Fruit fly (Drosophila melanogaster) whole organism, embryonic: Measurements from ENCODE around the gene Cka.
A peak's percentile ranks its signal among the peaks of the same experiment; 100 is the strongest.

ENCODE experiments used
- CG12659 ChIP-seq: fragments of 200-800 bp; sonication (Bioruptor generic); optimal IDR thresholded peaks from 3 replicates; lab custom pipeline; 2017; ENCODE audit warnings: mild to moderate bottlenecking, missing biosample characterization, missing genetic modification reagents, missing genetic modification characterization
- CG14050 ChIP-seq: fragments of 200-800 bp; sonication (Bioruptor generic); IDR thresholded peaks from 3 replicates; pipeline ENCODE4 v1.3.6; 2022; ENCODE audit warnings: missing biosample characterization, missing genetic modification characterization
- CG15514 ChIP-seq: fragments of 200-800 bp; sonication (Bioruptor generic); optimal IDR thresholded peaks from 3 replicates; lab custom pipeline; 2017; ENCODE audit warnings: missing biosample characterization, missing genetic modification characterization, mild to moderate bottlenecking, moderate library complexity, missing genetic modification reagents
- CG16863 ChIP-seq: fragments of 200-800 bp; sonication (Bioruptor generic); optimal IDR thresholded peaks from 3 replicates; lab custom pipeline; 2016; ENCODE audit warnings: missing biosample characterization, missing genetic modification characterization
- CG17186 ChIP-seq: fragments of 200-800 bp; sonication (Bioruptor generic); optimal IDR thresholded peaks from 3 replicates; lab custom pipeline; 2017; ENCODE audit warnings: missing biosample characterization, missing genetic modification reagents, missing genetic modification characterization
- CG17359 ChIP-seq: fragments of 200-800 bp; sonication (Bioruptor generic); optimal IDR thresholded peaks from 3 replicates; lab custom pipeline; 2018; ENCODE audit warnings: missing biosample characterization, mild to moderate bottlenecking, missing genetic modification characterization, moderate library complexity
- CG17568 ChIP-seq: fragments of 200-800 bp; sonication (Bioruptor generic); optimal IDR thresholded peaks from 2 replicates; lab custom pipeline; 2018; ENCODE audit warnings: missing biosample characterization, mild to moderate bottlenecking, missing genetic modification characterization, moderate library complexity
- CG18011 ChIP-seq: fragments of 200-800 bp; sonication (Bioruptor generic); optimal IDR thresholded peaks from 2 replicates; lab custom pipeline; 2017; ENCODE audit warnings: missing biosample characterization, missing genetic modification characterization, mild to moderate bottlenecking, moderate library complexity, missing genotype
- CG1832 ChIP-seq: fragments of 200-800 bp; sonication (Bioruptor generic); optimal IDR thresholded peaks from 2 replicates; lab custom pipeline; 2017; ENCODE audit warnings: missing biosample characterization, mild to moderate bottlenecking, missing genetic modification characterization, inconsistent platforms
- CG2199 ChIP-seq: fragments of 200-800 bp; sonication (Bioruptor generic); IDR thresholded peaks from 3 replicates; pipeline ENCODE4 v1.3.6; 2022; ENCODE audit warnings: missing biosample characterization, missing genetic modification characterization
- CG2712 ChIP-seq: fragments of 200-800 bp; optimal IDR thresholded peaks from 3 replicates; lab custom pipeline; 2019; ENCODE audit warnings: missing biosample characterization, mild to moderate bottlenecking, missing genetic modification characterization, moderate library complexity
- CG2889 ChIP-seq: fragments of 200-800 bp; sonication (Bioruptor generic); IDR thresholded peaks from 3 replicates; pipeline ENCODE4 v1.3.6; 2022; ENCODE audit warnings: missing biosample characterization, missing genetic modification characterization
- CG30020 ChIP-seq: fragments of 200-800 bp; optimal IDR thresholded peaks from 2 replicates; lab custom pipeline; 2019; ENCODE audit warnings: missing biosample characterization, mild to moderate bottlenecking, missing genetic modification characterization, moderate library complexity
- CG8388 ChIP-seq: fragments of 200-800 bp; sonication (Bioruptor generic); optimal IDR thresholded peaks from 2 replicates; lab custom pipeline; 2019; ENCODE audit warnings: missing biosample characterization, mild to moderate bottlenecking, missing genetic modification characterization, moderate library complexity
- CG8924 ChIP-seq: fragments of 200-800 bp; optimal IDR thresholded peaks from 3 replicates; lab custom pipeline; 2019; ENCODE audit warnings: missing biosample characterization, mild to moderate bottlenecking, missing genetic modification characterization, moderate library complexity
- CG9727 ChIP-seq: fragments of 200-800 bp; sonication (Bioruptor generic); optimal IDR thresholded peaks from 3 replicates; lab custom pipeline; 2017; ENCODE audit warnings: missing biosample characterization, mild to moderate bottlenecking, missing genetic modification characterization
- Dp ChIP-seq: fragments of 200-800 bp; sonication (Bioruptor generic); optimal IDR thresholded peaks from 2 replicates; lab custom pipeline; 2018; ENCODE audit warnings: missing biosample characterization, mild to moderate bottlenecking, missing genetic modification characterization, moderate library complexity
- GATAe ChIP-seq: fragments of 200-800 bp; sonication (Bioruptor generic); conservative IDR thresholded peaks from 2 replicates; pipeline ENCODE4 v1.3.6; 2022; ENCODE audit warnings: missing biosample characterization, missing genetic modification characterization
- H15 ChIP-seq: fragments of 200-800 bp; sonication (Bioruptor generic); IDR thresholded peaks from 3 replicates; pipeline ENCODE4 v1.3.6; 2022; ENCODE audit warnings: missing biosample characterization, missing genetic modification characterization
- H2.0 ChIP-seq: fragments of 200-800 bp; sonication (Bioruptor generic); IDR thresholded peaks from 2 replicates; pipeline ENCODE4 v1.3.6; 2022; ENCODE audit warnings: missing biosample characterization, missing genetic modification characterization
- Hmr ChIP-seq: fragments of 200-800 bp; sonication (Bioruptor generic); optimal IDR thresholded peaks from 3 replicates; lab custom pipeline; 2017; ENCODE audit warnings: mild to moderate bottlenecking, missing biosample characterization, missing genetic modification reagents, missing genetic modification characterization
- Lpt ChIP-seq: fragments of >200 bp; optimal IDR thresholded peaks from 2 replicates; lab custom pipeline; 2018; ENCODE audit warnings: missing biosample characterization, missing genetic modification characterization
- Med ChIP-seq: fragments of 200-800 bp; sonication (Bioruptor generic); peaks from one replicate; lab custom pipeline; 2016; ENCODE audit warnings: missing biosample characterization, missing genetic modification characterization, mild to moderate bottlenecking, inconsistent platforms, moderate library complexity
- Meics ChIP-seq: fragments of 200-800 bp; sonication (Bioruptor generic); optimal IDR thresholded peaks from 2 replicates; lab custom pipeline; 2017; ENCODE audit warnings: missing biosample characterization, mild to moderate bottlenecking, missing genetic modification characterization
- Nf-YA ChIP-seq: fragments of 200-800 bp; sonication (Bioruptor generic); IDR thresholded peaks from 2 replicates; pipeline ENCODE4 v1.3.6; 2022; ENCODE audit warnings: missing biosample characterization, missing genetic modification characterization
- Oli ChIP-seq: fragments of 200-800 bp; sonication (Bioruptor generic); optimal IDR thresholded peaks from 2 replicates; lab custom pipeline; 2018; ENCODE audit warnings: missing biosample characterization, mild to moderate bottlenecking, missing genetic modification characterization, moderate library complexity
- Poxn ChIP-seq: fragments of 200-800 bp; sonication (Bioruptor generic); IDR thresholded peaks from 2 replicates; pipeline ENCODE4 v1.3.6; 2022; ENCODE audit warnings: missing biosample characterization, missing genetic modification characterization
- Sox100B ChIP-seq: fragments of 200-800 bp; sonication (Bioruptor generic); optimal IDR thresholded peaks from 3 replicates; lab custom pipeline; 2018; ENCODE audit warnings: missing biosample characterization, mild to moderate bottlenecking, missing genetic modification characterization
- ara ChIP-seq: fragments of 200-800 bp; sonication (Bioruptor generic); IDR thresholded peaks from 2 replicates; pipeline ENCODE4 v1.3.6; 2022; ENCODE audit warnings: missing biosample characterization, missing genetic modification characterization
- ase ChIP-seq: fragments of 200-800 bp; sonication (Bioruptor generic); IDR thresholded peaks from 3 replicates; pipeline ENCODE4 v1.3.6; 2022; ENCODE audit warnings: missing biosample characterization, missing genetic modification characterization
- bigmax ChIP-seq: fragments of 200-800 bp; sonication (Bioruptor generic); optimal IDR thresholded peaks from 2 replicates; lab custom pipeline; 2018; ENCODE audit warnings: missing biosample characterization, mild to moderate bottlenecking, missing genetic modification characterization
- btn ChIP-seq: fragments of 200-800 bp; sonication (Bioruptor generic); optimal IDR thresholded peaks from 2 replicates; lab custom pipeline; 2016; ENCODE audit warnings: missing biosample characterization, missing genetic modification characterization
- cad ChIP-seq: fragments of >200 bp; optimal IDR thresholded peaks from 2 replicates; lab custom pipeline; 2017; ENCODE audit warnings: missing biosample characterization, missing genetic modification characterization
- disco-r ChIP-seq: fragments of 200-800 bp; sonication (Bioruptor generic); optimal IDR thresholded peaks from 2 replicates; lab custom pipeline; 2016; ENCODE audit warnings: missing biosample characterization, missing genetic modification characterization
- eve ChIP-seq, 2 experiments: fragments of >200 bp; optimal IDR thresholded peaks; 2 replicates each; lab custom pipeline; 2017; ENCODE audit warnings: missing biosample characterization in 2 of 2, missing genetic modification characterization in 2 of 2
- gfzf ChIP-seq: fragments of 200-800 bp; sonication (Bioruptor generic); optimal IDR thresholded peaks from 2 replicates; lab custom pipeline; 2016; ENCODE audit warnings: missing biosample characterization, mild to moderate bottlenecking, missing genetic modification characterization, moderate library complexity
- gsb ChIP-seq: fragments of 200-800 bp; sonication (Bioruptor generic); IDR thresholded peaks from 2 replicates; pipeline ENCODE4 v1.3.6; 2022; ENCODE audit warnings: missing biosample characterization, missing genetic modification characterization
- gsb-n ChIP-seq: fragments of 200-800 bp; sonication (Bioruptor generic); optimal IDR thresholded peaks from 3 replicates; lab custom pipeline; 2018; ENCODE audit warnings: missing biosample characterization, mild to moderate bottlenecking, missing genetic modification characterization
- lbe ChIP-seq: fragments of 200-800 bp; sonication (Bioruptor generic); optimal IDR thresholded peaks from 2 replicates; lab custom pipeline; 2016; ENCODE audit warnings: missing biosample characterization, mild to moderate bottlenecking, missing genetic modification characterization
- lola ChIP-seq, 3 experiments: fragments of >200 bp in 2 of 3; fragments of 200-800 bp in 1 of 3; sonication (Bioruptor generic) in 1 of 3; optimal IDR thresholded peaks; 2 replicates each; lab custom pipeline; 2017 to 2019; ENCODE audit warnings: missing biosample characterization in 3 of 3, missing genetic modification characterization in 3 of 3, mild to moderate bottlenecking in 1 of 3, moderate library complexity in 1 of 3
- luna ChIP-seq: fragments of 200-800 bp; sonication (Bioruptor generic); optimal IDR thresholded peaks from 2 replicates; lab custom pipeline; 2016; ENCODE audit warnings: missing biosample characterization, missing genetic modification characterization
- odd ChIP-seq: fragments of 200-800 bp; sonication (Bioruptor generic); optimal IDR thresholded peaks from 2 replicates; lab custom pipeline; 2017; ENCODE audit warnings: missing biosample characterization, mild to moderate bottlenecking, missing genetic modification characterization
- sim ChIP-seq: fragments of 200-800 bp; sonication (Bioruptor generic); IDR thresholded peaks from 2 replicates; pipeline ENCODE4 v1.3.6; 2022; ENCODE audit warnings: missing biosample characterization, missing genetic modification characterization
- sima ChIP-seq: fragments of 200-800 bp; sonication (Bioruptor generic); optimal IDR thresholded peaks from 2 replicates; lab custom pipeline; 2016; ENCODE audit warnings: missing biosample characterization, missing genetic modification characterization
- slp2 ChIP-seq: fragments of 200-800 bp; sonication (Bioruptor generic); optimal IDR thresholded peaks from 2 replicates; lab custom pipeline; 2016; ENCODE audit warnings: missing biosample characterization, missing genetic modification characterization
- tio ChIP-seq: fragments of 200-800 bp; sonication (Bioruptor generic); optimal IDR thresholded peaks from 2 replicates; lab custom pipeline; 2017; ENCODE audit warnings: missing biosample characterization, missing genetic modification characterization, inconsistent platforms
- tup ChIP-seq: fragments of 200-800 bp; sonication (Bioruptor generic); optimal IDR thresholded peaks from 2 replicates; lab custom pipeline; 2016; ENCODE audit warnings: missing biosample characterization, mild to moderate bottlenecking, missing genetic modification characterization, moderate library complexity
- twi ChIP-seq: fragments of 200-800 bp; optimal IDR thresholded peaks from 2 replicates; lab custom pipeline; 2019; ENCODE audit warnings: missing biosample characterization, mild to moderate bottlenecking, missing genetic modification characterization, moderate library complexity
- vfl ChIP-seq: fragments of 200-800 bp; sonication (Bioruptor generic); optimal IDR thresholded peaks from 2 replicates; lab custom pipeline; 2016; ENCODE audit warnings: missing biosample characterization, missing genetic modification characterization

Gene Cka

DNA sequence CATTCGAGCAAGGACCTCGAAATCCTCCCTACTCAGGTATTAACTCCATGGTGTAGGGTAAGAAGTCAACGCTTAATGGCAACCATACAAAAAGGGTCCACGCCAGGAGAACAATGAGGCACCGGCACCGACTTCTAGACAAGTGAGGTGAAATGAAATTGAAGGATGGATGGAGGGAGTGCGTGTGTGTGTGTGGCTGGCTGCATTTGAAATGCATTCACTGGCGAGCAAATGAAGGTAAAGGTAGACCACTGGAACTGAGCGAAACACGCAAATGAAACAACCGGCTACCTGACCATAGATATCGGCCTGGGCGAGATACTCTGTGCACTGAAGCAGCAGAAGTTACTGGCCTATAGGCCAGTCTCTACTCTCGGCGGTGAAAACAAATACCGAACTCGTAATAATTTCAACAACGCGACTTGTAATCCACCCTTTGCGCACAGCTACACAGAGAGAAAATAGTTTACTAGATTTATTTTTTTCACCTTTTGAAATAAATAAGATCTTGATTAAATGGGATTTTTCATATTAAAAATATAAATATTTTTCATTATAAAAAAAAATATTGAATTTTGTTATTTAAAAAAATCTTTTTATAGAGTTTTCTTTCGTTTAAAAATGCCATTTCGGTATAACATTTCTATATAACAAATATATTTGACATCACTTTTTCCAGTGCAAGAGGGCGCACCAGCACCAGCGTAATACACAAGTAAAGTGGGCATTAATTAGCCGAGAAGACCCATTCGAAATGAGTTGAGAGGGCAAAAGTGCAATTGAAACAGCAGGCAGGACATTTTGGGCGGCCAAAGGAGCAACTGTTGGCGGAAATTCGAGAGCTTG, 51.3 kb downstream of the Cka start:
- no peak for TF ChIP-seq gsb (GFP tag; lab: Robert Waterston, UW)
- TF ChIP-seq ase = 0 out of 3 replicates have a peak, but pooled peaks have one; percentile 21
- TF ChIP-seq CG17568 (GFP tag; lab: Kevin White, UChicago) = no peak
- peak; percentile 74 for TF ChIP-seq CG14050
- TF ChIP-seq CG2199 = peak; percentile 94
- no peak for TF ChIP-seq btn
- TF ChIP-seq CG8924 (tag; lab: Kevin White, UChicago) = peak; percentile 93
- TF ChIP-seq GATAe (GFP tag; lab: Robert Waterston, UW) = no peak
- peak; percentile 59 for TF ChIP-seq Nf-YA
- peak; percentile 64 for TF ChIP-seq CG17359 (tag; lab: Kevin White, UChicago)
- TF ChIP-seq ara (GFP tag; lab: Robert Waterston, UW) = peak; percentile 32; the same call in 1 of the 2 replicates
- peak; percentile 87 for TF ChIP-seq Oli (tag; lab: Kevin White, UChicago)
- TF ChIP-seq disco-r = no peak
- peak; percentile 27 for TF ChIP-seq tup
- TF ChIP-seq Med (GFP tag; lab: Kevin White, UChicago) = peak; percentile 71
- no peak for TF ChIP-seq eve (GFP tag; optimal IDR thresholded peaks at IDR 0.05; lab: Kevin White, UChicago)
- no peak for TF ChIP-seq lbe (GFP tag; lab: Kevin White, UChicago)
- TF ChIP-seq Lpt = no peak
- no peak for TF ChIP-seq CG15514 (GFP tag; lab: Kevin White, UChicago)
- peak; percentile 84 for TF ChIP-seq CG8388 (GFP tag; lab: Kevin White, UChicago)
- TF ChIP-seq Sox100B (GFP tag; lab: Kevin White, UChicago) = peak; percentile 88
- TF ChIP-seq CG30020 = peak; percentile 51
- peak; percentile 84 for TF ChIP-seq odd (GFP tag; lab: Kevin White, UChicago)
- no peak for TF ChIP-seq CG17186 (GFP tag; lab: Kevin White, UChicago)
- no peak for TF ChIP-seq Meics (GFP tag; lab: Kevin White, UChicago)
- no peak for TF ChIP-seq sima (GFP tag; lab: Kevin White, UChicago)
- TF ChIP-seq H2.0 (GFP tag; lab: Robert Waterston, UW) = peak; percentile 80
- TF ChIP-seq luna (GFP tag; lab: Kevin White, UChicago) = no peak
- TF ChIP-seq H15 = no peak
- TF ChIP-seq Dp (GFP tag; lab: Kevin White, UChicago) = no peak
- TF ChIP-seq bigmax (GFP tag; lab: Kevin White, UChicago) = no peak
- TF ChIP-seq CG12659 (GFP tag; lab: Kevin White, UChicago) = peak; percentile 90
- TF ChIP-seq twi (tag; lab: Kevin White, UChicago) = peak; percentile 73
- peak; percentile 92 for TF ChIP-seq CG2712 (tag; lab: Kevin White, UChicago)
- TF ChIP-seq CG1832 (GFP tag; lab: Kevin White, UChicago) = no peak
- 0 out of 3 replicates have a peak, but pooled peaks have one; percentile 44 for TF ChIP-seq CG2889 (GFP tag; lab: Robert Waterston, UW)
- peak; percentile 89 for TF ChIP-seq CG9727 (GFP tag; lab: Kevin White, UChicago)
- TF ChIP-seq CG18011 (GFP tag; lab: Kevin White, UChicago) = peak; percentile 39
- peak; percentile 22 for TF ChIP-seq slp2 (GFP tag; lab: Kevin White, UChicago)
- no peak for TF ChIP-seq gfzf (GFP tag; lab: Kevin White, UChicago)
- peak in 1 of 3 experiments; percentile 91 for TF ChIP-seq lola (GFP tag; optimal IDR thresholded peaks at IDR 0.05; lab: Kevin White, UChicago)
- TF ChIP-seq tio (GFP tag; lab: Kevin White, UChicago) = peak; percentile 88
- peak; percentile 88 for TF ChIP-seq Hmr (GFP tag; lab: Kevin White, UChicago)
- peak; percentile 43 for TF ChIP-seq CG16863 (GFP tag; lab: Kevin White, UChicago)
- no peak for TF ChIP-seq cad (GFP tag; lab: Kevin White, UChicago)
- TF ChIP-seq vfl (GFP tag; lab: Kevin White, UChicago) = peak; percentile 60
- peak; percentile 56; the same call in 1 of the 2 replicates for TF ChIP-seq Poxn (GFP tag; lab: Robert Waterston, UW)
- peak; percentile 87 for TF ChIP-seq gsb-n
- TF ChIP-seq sim (GFP tag; lab: Robert Waterston, UW) = peak; percentile 84
